Comparison of ENCODE assay signal across 4 fruit fly cellular contexts in the genomic region with DNA sequence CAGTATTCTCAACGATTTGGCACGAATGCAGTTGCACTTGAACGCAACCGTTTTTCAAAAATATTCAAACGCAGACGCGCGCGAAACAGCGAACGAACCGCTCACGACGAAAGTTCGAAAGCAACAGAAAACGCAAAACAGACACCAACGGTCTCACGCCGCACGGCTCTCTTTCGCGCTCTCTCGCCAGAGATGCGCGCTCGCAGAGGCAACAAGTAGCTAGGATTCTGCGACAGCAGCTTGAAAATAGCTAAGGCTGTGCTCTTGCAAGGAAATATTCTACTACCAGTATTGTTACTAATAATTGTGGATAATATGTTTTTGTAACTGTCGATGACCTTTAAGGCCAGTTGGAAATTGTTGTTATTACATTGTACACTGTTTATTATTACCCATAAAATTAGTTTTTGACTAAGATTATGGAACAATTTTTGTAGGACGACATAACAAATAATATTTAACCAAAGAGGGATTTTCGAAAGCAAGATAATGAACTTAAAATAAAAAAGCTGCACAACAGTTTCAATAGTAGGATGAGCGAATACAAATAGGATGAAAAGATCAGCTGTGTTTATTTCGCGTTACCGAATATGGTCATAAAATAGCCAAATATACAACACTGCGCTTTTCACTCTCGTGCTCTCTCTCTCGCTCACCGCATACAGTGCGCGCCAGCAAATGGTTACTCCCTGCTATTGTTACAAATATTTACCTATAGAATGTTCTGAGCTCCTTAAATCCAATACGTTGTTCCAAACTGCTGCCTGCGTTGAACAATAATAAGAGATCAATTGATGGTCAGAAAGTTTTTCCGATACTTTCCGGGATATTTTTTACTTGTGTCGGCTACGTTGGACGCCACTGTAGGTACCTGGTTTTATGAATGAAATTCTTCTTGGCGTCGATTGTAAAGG.
TF ChIP-seq lines count a peak whose summit lies in the region.

No protein-coding gene starts in this region.

TF ChIP-seq in whole organism, embryonic, 481 proteins besides CTCF, POLR2A, EP300 and RAD21 (continued from another document and continues in another):
- TF ChIP-seq Fer2 (tag; optimal IDR thresholded peaks at IDR 0.05; lab: Kevin White, UChicago) (no peak), nau (GFP tag; optimal IDR thresholded peaks at IDR 0.05; lab: Kevin White, UChicago) (peak; percentile 52), ci (GFP tag; IDR thresholded peaks at IDR 0.05; lab: Robert Waterston, UW) (peak; percentile 89), CG7372 (GFP tag; IDR thresholded peaks at IDR 0.05; lab: Robert Waterston, UW) (peak; percentile 64), Hand (GFP tag; optimal IDR thresholded peaks at IDR 0.05; lab: Kevin White, UChicago) (no peak), Fer1 (GFP tag; optimal IDR thresholded peaks at IDR 0.05; lab: Kevin White, UChicago) (peak; percentile 70), unpg (GFP tag; optimal IDR thresholded peaks at IDR 0.05; lab: Kevin White, UChicago) (peak; percentile 85), gcm2 (GFP tag; optimal IDR thresholded peaks at IDR 0.05; lab: Kevin White, UChicago) (peak; percentile 25), stc (GFP tag; IDR thresholded peaks at IDR 0.05; lab: Robert Waterston, UW) (peak; percentile 77), Adf1 (GFP tag; IDR thresholded peaks at IDR 0.05; lab: Robert Waterston, UW) (peak; percentile 39; the same call in 1 of the 2 replicates), jing (GFP tag; optimal IDR thresholded peaks at IDR 0.05; lab: Kevin White, UChicago) (peak; percentile 66), sima (GFP tag; optimal IDR thresholded peaks at IDR 0.05; lab: Kevin White, UChicago) (no peak), sc (optimal IDR thresholded peaks at IDR 0.05; lab: Kevin White, UChicago) (no peak), sc (GFP tag; optimal IDR thresholded peaks at IDR 0.05; lab: Kevin White, UChicago) (peak; percentile 30), bowl (GFP tag; IDR thresholded peaks at IDR 0.05; lab: Robert Waterston, UW) (peak; percentile 52; the same call in 1 of the 2 replicates), fd3F (GFP tag; optimal IDR thresholded peaks at IDR 0.05; lab: Kevin White, UChicago) (peak; percentile 44), CG2129 (GFP tag; IDR thresholded peaks at IDR 0.05; lab: Robert Waterston, UW; ENCODE audit: partially characterized antibody) (no peak), trem (tag; optimal IDR thresholded peaks at IDR 0.05; lab: Kevin White, UChicago) (peak; percentile 30), zf30C (GFP tag; optimal IDR thresholded peaks at IDR 0.05; lab: Kevin White, UChicago) (no peak), oc (tag; optimal IDR thresholded peaks at IDR 0.05; lab: Kevin White, UChicago) (peak; percentile 44), CG12155 (GFP tag; optimal IDR thresholded peaks at IDR 0.05; lab: Kevin White, UChicago) (peak; percentile 66), nerfin-1 (tag; optimal IDR thresholded peaks at IDR 0.05; lab: Kevin White, UChicago) (peak; percentile 57), gem (tag; optimal IDR thresholded peaks at IDR 0.05; lab: Kevin White, UChicago) (peak; percentile 81), CG3995 (GFP tag; optimal IDR thresholded peaks at IDR 0.05; lab: Kevin White, UChicago) (no peak), inv (GFP tag; IDR thresholded peaks at IDR 0.05; lab: Robert Waterston, UW; ENCODE audit: partially characterized antibody) (no peak), esg (GFP tag; conservative IDR thresholded peaks at IDR 0.05; lab: Robert Waterston, UW) (peak; percentile 76), CHES-1-like (GFP tag; optimal IDR thresholded peaks at IDR 0.05; lab: Kevin White, UChicago) (peak; percentile 69), Gug (GFP tag; IDR thresholded peaks at IDR 0.05; lab: Robert Waterston, UW) (peak; percentile 82), CG7786 (GFP tag; optimal IDR thresholded peaks at IDR 0.05; lab: Kevin White, UChicago) (peak; percentile 70), Eip74EF (GFP tag; optimal IDR thresholded peaks at IDR 0.05; lab: Kevin White, UChicago) (no peak)

TF ChIP-seq in whole organism, prepupa, 60 proteins besides CTCF, POLR2A, EP300 and RAD21 (continued from another document and continues in another):
- TF ChIP-seq CG1621 (tag; optimal IDR thresholded peaks at IDR 0.05; lab: Kevin White, UChicago) (peak; percentile 81), dsx (GFP tag; optimal IDR thresholded peaks at IDR 0.05; lab: Kevin White, UChicago; ENCODE audit: poor library complexity, severe bottlenecking) (peak; percentile 61), ss (GFP tag; optimal IDR thresholded peaks at IDR 0.05; lab: Kevin White, UChicago) (peak; percentile 27 to 61), Sox102F (GFP tag; optimal IDR thresholded peaks at IDR 0.05; lab: Kevin White, UChicago) (peak; percentile 79), Eip93F (GFP tag; optimal IDR thresholded peaks at IDR 0.05; lab: Kevin White, UChicago) (no peak), pdm3 (GFP tag; optimal IDR thresholded peaks at IDR 0.05; lab: Kevin White, UChicago) (peak; percentile 86), CG6792 (GFP tag; optimal IDR thresholded peaks at IDR 0.05; lab: Kevin White, UChicago) (peak; percentile 79), cyc (GFP tag; optimal IDR thresholded peaks at IDR 0.05; lab: Kevin White, UChicago) (peak; percentile 75), spab (GFP tag; optimal IDR thresholded peaks at IDR 0.05; lab: Kevin White, UChicago) (peak; percentile 59), lz (GFP tag; optimal IDR thresholded peaks at IDR 0.05; lab: Kevin White, UChicago) (peak; percentile 84), CG16779 (tag; optimal IDR thresholded peaks at IDR 0.05; lab: Kevin White, UChicago) (peak; percentile 65), Sox14 (GFP tag; optimal IDR thresholded peaks at IDR 0.05; lab: Kevin White, UChicago) (peak; percentile 86), esn (GFP tag; optimal IDR thresholded peaks at IDR 0.05; lab: Kevin White, UChicago) (peak; percentile 82), CG32006 (GFP tag; optimal IDR thresholded peaks at IDR 0.05; lab: Kevin White, UChicago) (peak; percentile 80), fd59A (GFP tag; optimal IDR thresholded peaks at IDR 0.05; lab: Kevin White, UChicago) (peak; percentile 67), CG11762 (GFP tag; optimal IDR thresholded peaks at IDR 0.05; lab: Kevin White, UChicago; ENCODE audit: insufficient read depth) (peak; percentile 76), CG8119 (GFP tag; IDR thresholded peaks at IDR 0.05; lab: Robert Waterston, UW) (peak; percentile 83), OdsH (GFP tag; optimal IDR thresholded peaks at IDR 0.05; lab: Kevin White, UChicago) (peak; percentile 89), CG10631 (GFP tag; optimal IDR thresholded peaks at IDR 0.05; lab: Kevin White, UChicago) (peak; percentile 83), Met (GFP tag; optimal IDR thresholded peaks at IDR 0.05; lab: Kevin White, UChicago) (peak; percentile 83), CG8319 (GFP tag; optimal IDR thresholded peaks at IDR 0.05; lab: Kevin White, UChicago) (peak; percentile 64), CG4318 (GFP tag; optimal IDR thresholded peaks at IDR 0.05; lab: Kevin White, UChicago) (peak; percentile 50), Eip78C (GFP tag; lab: Kevin White, UChicago) (peak; percentile 93), Ets96B (tag; optimal IDR thresholded peaks at IDR 0.05; lab: Kevin White, UChicago) (peak; percentile 78), CG15336 (GFP tag; IDR thresholded peaks at IDR 0.05; lab: Robert Waterston, UW) (peak; percentile 88), eg (GFP tag; IDR thresholded peaks at IDR 0.05; lab: Robert Waterston, UW) (peak; percentile 86), svp (GFP tag; lab: Kevin White, UChicago) (peak; percentile 88), Hr38 (GFP tag; optimal IDR thresholded peaks at IDR 0.05; lab: Kevin White, UChicago) (peak; percentile 7), fkh (GFP tag; optimal IDR thresholded peaks at IDR 0.05; lab: Kevin White, UChicago) (peak; percentile 54), achi (GFP tag; optimal IDR thresholded peaks at IDR 0.05; lab: Kevin White, UChicago) (peak; percentile 83), Smox (GFP tag; optimal IDR thresholded peaks at IDR 0.05; lab: Kevin White, UChicago) (peak; percentile 76)

TF ChIP-seq in whole organism, pupa, 21 proteins besides CTCF, POLR2A, EP300 and RAD21 (continued from another document):
- TF ChIP-seq CG34367 (tag; optimal IDR thresholded peaks at IDR 0.05; lab: Kevin White, UChicago) = peak; percentile 71
- peak; percentile 57; the same call in 1 of the 2 replicates for TF ChIP-seq rn (GFP tag; IDR thresholded peaks at IDR 0.05; lab: Robert Waterston, UW)

TF ChIP-seq in whole organism, wandering third instar larva, 38 proteins besides CTCF, POLR2A, EP300 and RAD21 (continued from another document):
- TF ChIP-seq dsf (GFP tag; optimal IDR thresholded peaks at IDR 0.05; lab: Kevin White, UChicago; ENCODE audit: borderline replicate concordance) (no peak), Hr78 (GFP tag; optimal IDR thresholded peaks at IDR 0.05; lab: Kevin White, UChicago) (no peak), ey (GFP tag; optimal IDR thresholded peaks at IDR 0.05; lab: Kevin White, UChicago) (peak; percentile 79), OdsH (GFP tag; optimal IDR thresholded peaks at IDR 0.05; lab: Kevin White, UChicago) (peak; percentile 69), Jra (GFP tag; optimal IDR thresholded peaks at IDR 0.05; lab: Kevin White, UChicago) (peak; percentile 11), CrebA (GFP tag; optimal IDR thresholded peaks at IDR 0.05; lab: Kevin White, UChicago; ENCODE audit: borderline replicate concordance) (no peak), usp (GFP tag; optimal IDR thresholded peaks at IDR 0.05; lab: Kevin White, UChicago) (no peak), Sp1 (GFP tag; optimal IDR thresholded peaks at IDR 0.05; lab: Kevin White, UChicago) (no peak), Abd-B (GFP tag; optimal IDR thresholded peaks at IDR 0.05; lab: Kevin White, UChicago) (no peak), sage (GFP tag; optimal IDR thresholded peaks at IDR 0.05; lab: Kevin White, UChicago) (no peak), psq (GFP tag; optimal IDR thresholded peaks at IDR 0.05; lab: Kevin White, UChicago) (peak; percentile 37), foxo (GFP tag; optimal IDR thresholded peaks at IDR 0.05; lab: Kevin White, UChicago) (peak in 1 of 2 experiments; percentile 77), Myc (optimal IDR thresholded peaks at IDR 0.05; lab: Kevin White, UChicago) (peak; percentile 99), rgr (GFP tag; optimal IDR thresholded peaks at IDR 0.05; lab: Kevin White, UChicago) (peak; percentile 81), Rel (GFP tag; optimal IDR thresholded peaks at IDR 0.05; lab: Kevin White, UChicago) (peak; percentile 25), Rel (tag; optimal IDR thresholded peaks at IDR 0.05; lab: Kevin White, UChicago) (no peak), sv (GFP tag; optimal IDR thresholded peaks at IDR 0.05; lab: Kevin White, UChicago) (peak; percentile 64), h (GFP tag; optimal IDR thresholded peaks at IDR 0.05; lab: Kevin White, UChicago) (peak; percentile 71), fru (GFP tag; optimal IDR thresholded peaks at IDR 0.05; lab: Kevin White, UChicago) (peak; percentile 75), jim (GFP tag; optimal IDR thresholded peaks at IDR 0.05; lab: Kevin White, UChicago) (no peak)
